Fruit fly (Drosophila melanogaster) whole organism, pupa: ENCODE measurements around the gene CG43052.

Source experiments
- CG10348 ChIP-seq: fragments of 200-800 bp; sonication (Bioruptor generic); IDR thresholded peaks from 2 replicates; pipeline ENCODE4 v1.3.6; 2022; ENCODE audit warnings: missing biosample characterization, missing genetic modification characterization
- CG12605 ChIP-seq: fragments of 200-800 bp; sonication (Bioruptor generic); IDR thresholded peaks from 2 replicates; pipeline ENCODE4 v1.3.6; 2022; ENCODE audit warnings: missing biosample characterization, missing genetic modification characterization
- CG13204 ChIP-seq: fragments of 200-800 bp; sonication (Bioruptor generic); optimal IDR thresholded peaks from 2 replicates; lab custom pipeline; 2018; ENCODE audit warnings: missing biosample characterization, mild to moderate bottlenecking, missing genetic modification characterization, moderate library complexity
- CG14655 ChIP-seq: fragments of 200-800 bp; sonication (Bioruptor generic); optimal IDR thresholded peaks from 3 replicates; lab custom pipeline; 2017; ENCODE audit warnings: mild to moderate bottlenecking, missing biosample characterization, missing genetic modification reagents, missing genetic modification characterization
- CG15710 ChIP-seq: fragments of 200-800 bp; sonication (Bioruptor generic); optimal IDR thresholded peaks from 2 replicates; lab custom pipeline; 2018; ENCODE audit warnings: missing biosample characterization, mild to moderate bottlenecking, missing genetic modification characterization, moderate library complexity
- CG17806 ChIP-seq: fragments of 200-800 bp; sonication (Bioruptor generic); optimal IDR thresholded peaks from 2 replicates; lab custom pipeline; 2018; ENCODE audit warnings: missing biosample characterization, mild to moderate bottlenecking, missing genetic modification characterization, moderate library complexity
- CG32121 ChIP-seq: fragments of 200-800 bp; sonication (Bioruptor generic); IDR thresholded peaks from 2 replicates; pipeline ENCODE4 v1.3.6; 2022; ENCODE audit warnings: missing biosample characterization, missing genetic modification characterization
- CG34367 ChIP-seq: fragments of 200-800 bp; sonication (Bioruptor generic); optimal IDR thresholded peaks from 2 replicates; lab custom pipeline; 2018; ENCODE audit warnings: missing biosample characterization, mild to moderate bottlenecking, missing genetic modification characterization
- CG4496 ChIP-seq: fragments of 200-800 bp; sonication (Bioruptor generic); IDR thresholded peaks from 3 replicates; pipeline ENCODE4 v1.3.6; 2022; ENCODE audit warnings: missing biosample characterization, missing genetic modification characterization
- CG8159 ChIP-seq: fragments of 200-800 bp; sonication (Bioruptor generic); optimal IDR thresholded peaks from 3 replicates; lab custom pipeline; 2018; ENCODE audit warnings: missing biosample characterization, mild to moderate bottlenecking, missing genetic modification characterization, moderate library complexity
- CG8301 ChIP-seq: fragments of 200-800 bp; sonication (Bioruptor generic); optimal IDR thresholded peaks from 2 replicates; lab custom pipeline; 2018; ENCODE audit warnings: missing biosample characterization, mild to moderate bottlenecking, missing genetic modification characterization
- CG9948 ChIP-seq: fragments of 200-800 bp; sonication (Bioruptor generic); optimal IDR thresholded peaks from 2 replicates; lab custom pipeline; 2018; ENCODE audit warnings: missing biosample characterization, mild to moderate bottlenecking, missing genetic modification characterization, moderate library complexity
- D1 ChIP-seq: fragments of 200-800 bp; sonication (Bioruptor generic); optimal IDR thresholded peaks from 2 replicates; lab custom pipeline; 2018; ENCODE audit warnings: missing biosample characterization, mild to moderate bottlenecking, missing genetic modification characterization, moderate library complexity
- EcR ChIP-seq: fragments of 200-800 bp; sonication (Bioruptor generic); optimal IDR thresholded peaks from 3 replicates; lab custom pipeline; 2019; ENCODE audit warnings: missing biosample characterization, missing genetic modification characterization, mild to moderate bottlenecking, moderate library complexity, missing genetic modification reagents
- Ets98B ChIP-seq: fragments of 200-800 bp; sonication (Bioruptor generic); IDR thresholded peaks from 2 replicates; pipeline ENCODE4 v1.3.6; 2022; ENCODE audit warnings: missing biosample characterization, missing genetic modification characterization
- Pif1A ChIP-seq: fragments of 200-800 bp; sonication (Bioruptor generic); optimal IDR thresholded peaks from 3 replicates; lab custom pipeline; 2016; ENCODE audit warnings: missing biosample characterization, missing genetic modification characterization
- Pif1B ChIP-seq: fragments of 200-800 bp; sonication (Bioruptor generic); optimal IDR thresholded peaks from 3 replicates; lab custom pipeline; 2016; ENCODE audit warnings: missing biosample characterization, missing genetic modification characterization
- Snoo ChIP-seq: fragments of 200-800 bp; sonication (Bioruptor generic); optimal IDR thresholded peaks from 3 replicates; lab custom pipeline; 2017; ENCODE audit warnings: missing biosample characterization, mild to moderate bottlenecking, missing genetic modification characterization, inconsistent platforms
- fd96Ca ChIP-seq: fragments of 200-800 bp; sonication (Bioruptor generic); IDR thresholded peaks from 3 replicates; pipeline ENCODE4 v1.3.6; 2022; ENCODE audit warnings: missing biosample characterization, missing genetic modification characterization
- gl ChIP-seq: fragments of 200-800 bp; sonication (Bioruptor generic); optimal IDR thresholded peaks from 2 replicates; lab custom pipeline; 2018; ENCODE audit warnings: missing biosample characterization, mild to moderate bottlenecking, missing genetic modification characterization
- rn ChIP-seq: fragments of 200-800 bp; sonication (Bioruptor generic); IDR thresholded peaks from 2 replicates; pipeline ENCODE4 v1.3.6; 2022; ENCODE audit warnings: missing biosample characterization, missing genetic modification characterization

CG43052 gene

DNA sequence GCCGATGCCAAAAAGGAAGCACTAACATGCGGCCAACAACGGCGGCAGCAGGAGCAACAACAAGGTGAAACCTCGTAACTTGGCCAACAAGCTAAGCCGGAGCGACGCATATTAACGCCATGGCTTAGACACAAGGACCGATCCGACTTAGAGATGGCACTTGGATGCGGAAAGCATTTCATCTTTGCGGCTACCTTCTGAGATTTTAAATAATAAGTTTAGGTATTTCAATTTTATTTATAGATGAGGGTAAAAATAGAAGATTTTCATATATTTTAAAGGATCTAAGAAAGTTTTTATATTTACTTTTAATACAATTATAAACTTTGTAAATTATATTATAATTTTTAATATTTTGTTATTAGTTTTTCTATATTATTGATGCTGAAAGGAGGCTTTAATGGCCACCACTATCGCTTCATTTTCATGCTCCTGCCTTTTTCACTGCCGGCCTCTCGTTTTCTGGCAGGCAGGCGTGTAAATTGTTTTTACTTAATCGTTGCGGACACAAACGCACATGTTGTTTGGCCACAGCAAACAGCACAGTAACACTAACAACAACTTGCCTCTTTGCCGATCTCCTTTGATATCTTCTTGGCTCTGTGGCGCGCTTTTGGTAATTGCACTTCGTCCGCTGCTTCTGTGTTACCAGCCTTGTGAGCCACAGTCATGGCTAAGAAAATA is 14.9 kb downstream of the CG43052 start:
- TF ChIP-seq CG8301 (tag; lab: Kevin White, UChicago) (peak; percentile 26), CG8159 (tag; lab: Kevin White, UChicago) (no peak), Pif1B (GFP tag; lab: Kevin White, UChicago) (peak; percentile 2), CG12605 (GFP tag; lab: Robert Waterston, UW) (no peak), CG9948 (peak; percentile 43), CG34367 (tag; lab: Kevin White, UChicago) (peak; percentile 22), D1 (tag; lab: Kevin White, UChicago) (no peak), Ets98B (GFP tag; lab: Robert Waterston, UW) (peak; percentile 12), fd96Ca (GFP tag; lab: Robert Waterston, UW) (peak; percentile 28; the same call in 1 of the 3 replicates), Pif1A (GFP tag; lab: Kevin White, UChicago) (peak; percentile 7), CG15710 (tag; lab: Kevin White, UChicago) (peak; percentile 33), CG32121 (GFP tag; lab: Robert Waterston, UW) (peak; percentile 46; the same call in 1 of the 2 replicates), CG17806 (peak; percentile 33), CG14655 (GFP tag; lab: Kevin White, UChicago) (peak; percentile 39), CG10348 (GFP tag; lab: Robert Waterston, UW) (0 out of 2 replicates have a peak, but pooled peaks have one; percentile 31)

DNA sequence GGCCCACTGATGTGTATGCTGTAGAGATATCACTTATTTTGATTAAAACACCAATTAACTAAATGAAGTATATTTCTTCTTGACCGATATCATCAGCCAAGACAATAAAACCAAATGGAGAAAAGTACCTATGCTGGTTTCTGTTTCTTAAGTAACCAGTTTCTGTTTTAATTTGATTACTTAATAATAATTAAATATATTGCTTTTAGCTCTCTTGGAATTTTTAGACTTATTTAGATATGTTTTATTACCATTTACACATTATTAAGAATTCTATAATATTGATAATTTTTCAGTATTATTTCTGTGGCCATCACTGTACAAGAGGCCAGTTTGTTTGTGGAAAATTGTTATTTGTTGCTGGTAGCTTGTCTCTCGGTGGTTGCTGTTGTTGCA is 15.4 kb downstream of the CG43052 start:
- TF ChIP-seq Ets98B (GFP tag; lab: Robert Waterston, UW) (no peak; the same call in 1 of the 2 replicates), CG4496 (peak; percentile 72), CG32121 (GFP tag; lab: Robert Waterston, UW) (peak; percentile 55), Pif1B (GFP tag; lab: Kevin White, UChicago) (peak; percentile 80), D1 (tag; lab: Kevin White, UChicago) (peak; percentile 25), CG10348 (GFP tag; lab: Robert Waterston, UW) (0 out of 2 replicates have a peak, but pooled peaks have one; percentile 6), EcR (no peak), rn (GFP tag; lab: Robert Waterston, UW) (0 out of 2 replicates have a peak, but pooled peaks have one; percentile 30), CG12605 (GFP tag; lab: Robert Waterston, UW) (no peak), CG13204 (GFP tag; lab: Kevin White, UChicago) (peak; percentile 20), fd96Ca (GFP tag; lab: Robert Waterston, UW) (no peak), Pif1A (GFP tag; lab: Kevin White, UChicago) (peak; percentile 37), CG9948 (peak; percentile 75), CG15710 (tag; lab: Kevin White, UChicago) (no peak), gl (tag; lab: Kevin White, UChicago) (no peak), CG8159 (tag; lab: Kevin White, UChicago) (peak; percentile 80), CG8301 (tag; lab: Kevin White, UChicago) (peak; percentile 85), CG17806 (peak; percentile 69), CG14655 (GFP tag; lab: Kevin White, UChicago) (peak; percentile 91), CG34367 (tag; lab: Kevin White, UChicago) (peak; percentile 60), Snoo (peak; percentile 63)

DNA sequence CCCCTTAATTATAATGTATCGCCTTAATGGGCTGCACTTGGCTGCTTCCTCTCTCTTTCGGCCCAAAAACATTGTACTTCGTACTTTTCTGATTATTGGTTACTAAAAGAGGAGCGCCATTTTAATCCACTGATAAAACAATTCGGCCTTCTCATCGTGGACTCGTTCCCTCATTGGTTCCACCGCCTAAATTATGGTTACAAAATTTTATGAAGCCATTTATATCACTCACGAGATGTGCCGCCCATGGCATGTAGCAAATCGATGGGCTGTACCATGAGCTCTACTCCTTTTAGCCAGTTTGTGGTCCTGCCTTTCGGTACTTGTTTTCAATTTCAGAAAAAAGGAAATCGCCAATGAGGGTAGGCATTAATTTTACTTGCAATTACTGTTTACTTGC is 17.0 kb downstream of the CG43052 start:
- TF ChIP-seq CG8301 (tag; lab: Kevin White, UChicago) (no peak), CG15710 (tag; lab: Kevin White, UChicago) (no peak), Snoo (no peak), D1 (tag; lab: Kevin White, UChicago) (no peak), CG9948 (no peak), CG12605 (GFP tag; lab: Robert Waterston, UW) (no peak)

DNA sequence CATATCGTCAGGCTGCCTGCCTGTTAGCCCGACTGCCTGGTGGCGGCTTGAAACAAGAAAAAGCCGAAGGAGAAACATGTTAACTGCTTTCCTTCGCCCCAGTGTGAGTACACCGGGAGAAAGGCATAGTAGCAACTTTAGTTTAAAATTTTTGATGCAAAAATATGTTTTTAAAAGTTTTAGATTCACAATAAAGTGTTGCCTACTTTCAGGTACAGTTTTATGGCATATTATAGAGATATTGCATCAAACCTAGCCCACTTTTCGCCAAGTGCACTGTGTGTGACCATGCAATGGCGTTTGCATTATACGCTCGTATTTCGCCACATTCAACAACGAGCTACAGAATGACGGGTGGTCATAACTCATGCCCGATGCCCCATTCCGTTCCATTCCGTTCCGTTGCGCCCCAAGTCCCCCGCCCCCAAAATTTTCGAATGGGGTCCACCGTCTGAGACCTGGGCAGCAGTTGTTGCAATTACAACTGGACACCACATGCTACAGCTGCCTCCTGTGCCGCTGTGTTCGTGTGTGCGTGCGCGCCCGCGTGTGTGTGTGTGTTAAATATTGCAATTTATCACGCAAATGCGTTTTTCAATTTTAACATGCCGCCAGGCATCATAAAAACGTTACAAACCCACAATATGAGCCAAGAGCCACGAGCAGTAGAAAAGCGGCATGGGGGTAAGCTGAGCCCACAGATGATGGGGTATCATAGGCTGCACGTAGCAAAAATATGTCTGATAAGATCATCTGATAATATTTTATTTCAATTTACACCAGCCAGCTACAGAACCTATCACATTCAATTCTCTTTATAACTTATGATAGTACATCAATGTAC is 18.3 kb downstream of the CG43052 start:
- TF ChIP-seq CG8159 (tag; lab: Kevin White, UChicago) (peak; percentile 93), Snoo (peak; percentile 94), CG8301 (tag; lab: Kevin White, UChicago) (peak; percentile 96), CG17806 (peak; percentile 94), fd96Ca (GFP tag; lab: Robert Waterston, UW) (peak; percentile 98), CG10348 (GFP tag; lab: Robert Waterston, UW) (no peak; the same call in 1 of the 2 replicates), CG9948 (peak; percentile 94), CG34367 (tag; lab: Kevin White, UChicago) (peak; percentile 93), CG13204 (GFP tag; lab: Kevin White, UChicago) (peak; percentile 79), CG14655 (GFP tag; lab: Kevin White, UChicago) (peak; percentile 96), CG15710 (tag; lab: Kevin White, UChicago) (peak; percentile 90), Pif1A (GFP tag; lab: Kevin White, UChicago) (peak; percentile 98), EcR (no peak), Ets98B (GFP tag; lab: Robert Waterston, UW) (peak; percentile 97), gl (tag; lab: Kevin White, UChicago) (peak; percentile 91), rn (GFP tag; lab: Robert Waterston, UW) (peak; percentile 90), CG32121 (GFP tag; lab: Robert Waterston, UW) (peak; percentile 97), CG12605 (GFP tag; lab: Robert Waterston, UW) (peak; percentile 96), Pif1B (GFP tag; lab: Kevin White, UChicago) (peak; percentile 60), CG4496 (peak; percentile 97), D1 (tag; lab: Kevin White, UChicago) (peak; percentile 66)
